Worm (Caenorhabditis elegans) whole organism, L4 larva: ENCODE measurements around the gene C49C8.8.

ENCODE experiments used
- R02D3.7 ChIP-seq: fragments of 150-350 bp; sonication (generic microtip); optimal IDR thresholded peaks from 3 replicates; lab custom pipeline; 2014; ENCODE audit warnings: missing biosample characterization, missing genetic modification characterization
- T20F7.1 ChIP-seq: fragments of 200-800 bp; sonication (Bioruptor generic); optimal IDR thresholded peaks from 2 replicates; lab custom pipeline; 2018; ENCODE audit warnings: mild to moderate bottlenecking, missing genetic modification characterization, missing compliant biosample characterization
- Y48G9A.11 ChIP-seq: fragments of 200-800 bp; sonication (Bioruptor generic); IDR thresholded peaks from 2 replicates; pipeline ENCODE4 v1.3.6; 2022; ENCODE audit warnings: missing genetic modification reagents, missing genetic modification characterization, missing compliant biosample characterization
- ZK337.2 ChIP-seq: fragments of 200-800 bp; sonication (Bioruptor generic); IDR thresholded peaks from 2 replicates; pipeline ENCODE4 v1.3.6; 2022; ENCODE audit warnings: missing genetic modification reagents, missing genetic modification characterization, missing compliant biosample characterization
- attf-4 ChIP-seq: sonication (generic microtip); optimal IDR thresholded peaks from 3 replicates; lab custom pipeline; 2017; ENCODE audit warnings: missing biosample characterization, missing genetic modification characterization
- ceh-20 ChIP-seq: fragments of 200-800 bp; sonication (Bioruptor generic); IDR thresholded peaks from 2 replicates; pipeline ENCODE4 v1.3.6; 2022; ENCODE audit warnings: missing genetic modification reagents, missing genetic modification characterization, missing compliant biosample characterization
- cey-2 ChIP-seq: sonication (generic microtip); optimal IDR thresholded peaks from 3 replicates; lab custom pipeline; 2017; ENCODE audit warnings: missing genetic modification characterization, mild to moderate bottlenecking, missing compliant biosample characterization, antibody characterized with exemption, borderline replicate concordance; ENCODE audit not compliant: insufficient read depth
- daf-16 ChIP-seq, 3 experiments: sonication (generic microtip); optimal IDR thresholded peaks; 2 replicates each; lab custom pipeline; 2016 to 2017; ENCODE audit warnings: missing genetic modification characterization in 3 of 3, missing genetic modification reagents in 3 of 3, mild to moderate bottlenecking in 2 of 3, missing compliant biosample characterization in 2 of 3, missing biosample characterization in 1 of 3, moderate library complexity in 1 of 3
- dve-1 ChIP-seq: sonication (generic microtip); optimal IDR thresholded peaks from 2 replicates; lab custom pipeline; 2017; ENCODE audit warnings: antibody characterized with exemption, mild to moderate bottlenecking, missing genetic modification characterization, missing compliant biosample characterization; ENCODE audit not compliant: insufficient read depth
- fos-1 ChIP-seq: fragments of 150-350 bp; optimal IDR thresholded peaks from 2 replicates; lab custom pipeline; 2014; ENCODE audit warnings: missing biosample characterization, missing genetic modification characterization
- hif-1 ChIP-seq, 2 experiments: sonication (generic microtip); optimal IDR thresholded peaks; 2 replicates each; lab custom pipeline; 2016 to 2017; ENCODE audit warnings: missing compliant biosample characterization in 2 of 2, missing genetic modification characterization in 2 of 2, missing genetic modification reagents in 2 of 2, missing genotype in 2 of 2, mild to moderate bottlenecking in 1 of 2
- hmg-1.1 ChIP-seq: fragments of 200-800 bp; sonication (Bioruptor generic); IDR thresholded peaks from 2 replicates; pipeline ENCODE4 v1.3.6; 2022; ENCODE audit warnings: missing genetic modification reagents, missing genetic modification characterization, missing compliant biosample characterization
- jun-1 ChIP-seq: fragments of 150-350 bp; optimal IDR thresholded peaks from 2 replicates; lab custom pipeline; 2014; ENCODE audit warnings: missing biosample characterization, missing genetic modification reagents, missing genetic modification characterization
- lin-15B ChIP-seq: fragments of 150-350 bp; sonication (generic microtip); optimal IDR thresholded peaks from 3 replicates; lab custom pipeline; 2014; ENCODE audit warnings: missing biosample characterization, missing genetic modification characterization
- lin-38 ChIP-seq: fragments of 200-800 bp; sonication (Bioruptor generic); IDR thresholded peaks from 2 replicates; pipeline ENCODE4 v1.3.6; 2022; ENCODE audit warnings: missing genetic modification reagents, missing genetic modification characterization, missing compliant biosample characterization
- lin-39 ChIP-seq: fragments of 150-350 bp; optimal IDR thresholded peaks from 2 replicates; lab custom pipeline; 2014; ENCODE audit warnings: missing biosample characterization, missing genetic modification reagents, missing genetic modification characterization
- mdl-1 ChIP-seq, 2 experiments: fragments of 150-350 bp in 1 of 2; sonication (generic microtip) in 1 of 2; optimal IDR thresholded peaks; 2 replicates each; lab custom pipeline; 2014 to 2017; ENCODE audit warnings: missing biosample characterization in 2 of 2, missing genetic modification characterization in 2 of 2
- mes-2 ChIP-seq: sonication (generic microtip); optimal IDR thresholded peaks from 2 replicates; lab custom pipeline; 2016; ENCODE audit warnings: missing genotype, mild to moderate bottlenecking, missing genetic modification characterization, missing compliant biosample characterization; ENCODE audit not compliant: poor library complexity, severe bottlenecking
- nhr-11 ChIP-seq: fragments of 150-350 bp; optimal IDR thresholded peaks from 2 replicates; lab custom pipeline; 2014; ENCODE audit warnings: missing biosample characterization, missing genetic modification characterization
- nhr-25 ChIP-seq: sonication (generic microtip); optimal IDR thresholded peaks from 2 replicates; lab custom pipeline; 2017; ENCODE audit warnings: missing genetic modification characterization, mild to moderate bottlenecking, missing compliant biosample characterization, antibody characterized with exemption, moderate library complexity, borderline replicate concordance; ENCODE audit not compliant: insufficient read depth
- nhr-41 ChIP-seq: fragments of 200-800 bp; sonication (Bioruptor generic); IDR thresholded peaks from 2 replicates; pipeline ENCODE4 v1.3.6; 2022; ENCODE audit warnings: missing genetic modification reagents, missing genetic modification characterization, missing compliant biosample characterization
- nhr-42 ChIP-seq: fragments of 200-800 bp; sonication (Bioruptor generic); IDR thresholded peaks from 2 replicates; pipeline ENCODE4 v1.3.6; 2022; ENCODE audit warnings: missing genetic modification characterization, missing compliant biosample characterization
- nhr-77 ChIP-seq: fragments of 150-350 bp; optimal IDR thresholded peaks from 2 replicates; lab custom pipeline; 2014; ENCODE audit warnings: missing biosample characterization, missing genetic modification characterization
- rbr-2 ChIP-seq: sonication (generic microtip); optimal IDR thresholded peaks from 2 replicates; lab custom pipeline; 2016; ENCODE audit warnings: missing genotype, missing genetic modification characterization, missing compliant biosample characterization
- set-16 ChIP-seq: fragments of 200-800 bp; sonication (Bioruptor generic); IDR thresholded peaks from 2 replicates; pipeline ENCODE4 v1.3.6; 2022; ENCODE audit warnings: missing genetic modification reagents, missing genetic modification characterization, missing compliant biosample characterization
- snpc-1.2 ChIP-seq: fragments of 200-800 bp; sonication (Bioruptor generic); IDR thresholded peaks from 2 replicates; pipeline ENCODE4 v1.3.6; 2022; ENCODE audit warnings: missing genetic modification reagents, missing genetic modification characterization, missing compliant biosample characterization
- unc-62 ChIP-seq, 3 experiments: fragments of 150-350 bp in 1 of 3; sonication (generic microtip); optimal IDR thresholded peaks in 2 of 3; peaks in 1 of 3; 1 replicate in 1 of 3; 2 replicates in 2 of 3; lab custom pipeline; 2014 to 2017; ENCODE audit warnings: missing biosample characterization in 3 of 3, missing genetic modification characterization in 3 of 3, missing genetic modification reagents in 3 of 3, missing genotype in 1 of 3
- zfp-3 ChIP-seq: fragments of 200-800 bp; sonication (Bioruptor generic); conservative IDR thresholded peaks from 2 replicates; pipeline ENCODE4 v1.3.6; 2022; ENCODE audit warnings: missing genetic modification reagents, missing genetic modification characterization, missing compliant biosample characterization
- zip-2 ChIP-seq: fragments of 150-350 bp; optimal IDR thresholded peaks from 2 replicates; lab custom pipeline; 2014; ENCODE audit warnings: missing biosample characterization, missing genetic modification characterization

C49C8.8 gene

ce11 chrIV:8651835-8652234 is at the start of gene C49C8.8:
Gene C49C8.8, plus strand, starts transcription at chrIV:8652135.
- TF ChIP-seq hif-1 (tag; optimal IDR thresholded peaks at IDR 0.05; lab: Kevin White, UChicago) = no peak
- no peak for TF ChIP-seq hmg-1.1 (GFP tag; lab: Robert Waterston, UW)
- no peak for TF ChIP-seq attf-4 (tag; lab: Kevin White, UChicago)
- no peak for TF ChIP-seq mes-2 (tag; lab: Kevin White, UChicago)
- no peak for TF ChIP-seq Y48G9A.11 (GFP tag; lab: Robert Waterston, UW)
- no peak for TF ChIP-seq jun-1 (tag; lab: Kevin White, UChicago)
- no peak for TF ChIP-seq cey-2 (tag; lab: Kevin White, UChicago)
- no peak for TF ChIP-seq ceh-20 (GFP tag; lab: Robert Waterston, UW)
- no peak for TF ChIP-seq zfp-3 (GFP tag; lab: Robert Waterston, UW)
- TF ChIP-seq nhr-42 (GFP tag; lab: Robert Waterston, UW) = no peak
- no peak for TF ChIP-seq nhr-77 (tag; lab: Kevin White, UChicago)

ce11 chrIV:8602877-8603276 is 49.1 kb upstream of the C49C8.8 start, which contains the start of gene Y59H11AR.10:
Gene Y59H11AR.10, plus strand, starts transcription at chrIV:8603177.
- TF ChIP-seq lin-39 (tag; lab: Kevin White, UChicago) = no peak
- no peak for TF ChIP-seq fos-1 (tag; lab: Kevin White, UChicago)
- no peak for TF ChIP-seq mes-2 (tag; lab: Kevin White, UChicago)
- TF ChIP-seq zip-2 (tag; lab: Kevin White, UChicago) = no peak
- TF ChIP-seq lin-38 (GFP tag; lab: Robert Waterston, UW) = no peak
- TF ChIP-seq mdl-1 (tag; optimal IDR thresholded peaks at IDR 0.05; lab: Kevin White, UChicago) = no peak
- TF ChIP-seq dve-1 = no peak
- TF ChIP-seq nhr-25 (tag; lab: Kevin White, UChicago) = no peak
- no peak for TF ChIP-seq lin-15B (tag; lab: Kevin White, UChicago)
- TF ChIP-seq rbr-2 (tag; lab: Kevin White, UChicago) = no peak
- no peak for TF ChIP-seq daf-16 (GFP tag; optimal IDR thresholded peaks at IDR 0.05; lab: Kevin White, UChicago)
- TF ChIP-seq daf-16 (tag; optimal IDR thresholded peaks at IDR 0.05; lab: Kevin White, UChicago) = no peak
- no peak for TF ChIP-seq nhr-41 (GFP tag; lab: Robert Waterston, UW)

- TF ChIP-seq nhr-11 (tag; lab: Kevin White, UChicago) (peak; percentile 66), ZK337.2 (peak; percentile 37; the same call in 1 of the 2 replicates), unc-62 (GFP tag; optimal IDR thresholded peaks at IDR 0.05 in 1 of 2; lab: Kevin White, UChicago) (peak in 1 of 2 experiments; percentile 41), unc-62 (tag; optimal IDR thresholded peaks at IDR 0.05; lab: Kevin White, UChicago) (no peak), mdl-1 (tag; optimal IDR thresholded peaks at IDR 0.05; lab: Kevin White, UChicago) (peak in 1 of 2 experiments; percentile 1), daf-16 (GFP tag; optimal IDR thresholded peaks at IDR 0.05; lab: Kevin White, UChicago) (peak in 1 of 2 experiments; percentile 48), daf-16 (tag; optimal IDR thresholded peaks at IDR 0.05; lab: Kevin White, UChicago) (no peak), Y48G9A.11 (GFP tag; lab: Robert Waterston, UW) (no peak), set-16 (GFP tag; lab: Robert Waterston, UW) (no peak), T20F7.1 (GFP tag; lab: Kevin White, UChicago) (no peak)
Measured at ce11 chrIV:8605217-8605616, 46.7 kb upstream of the C49C8.8 start.

ce11 chrIV:8607468-8607867 is 44.5 kb upstream of the C49C8.8 start:
- TF ChIP-seq snpc-1.2 (GFP tag; lab: Robert Waterston, UW) = 0 out of 2 replicates have a peak, but pooled peaks have one; percentile 15

- TF ChIP-seq R02D3.7 (tag; lab: Kevin White, UChicago) (no peak), lin-15B (tag; lab: Kevin White, UChicago) (no peak)
Measured at ce11 chrIV:8608204-8608603, 43.7 kb upstream of the C49C8.8 start.
